Fruit fly (Drosophila melanogaster): ENCODE data around the gene Pli.

The Pli gene

DNA sequence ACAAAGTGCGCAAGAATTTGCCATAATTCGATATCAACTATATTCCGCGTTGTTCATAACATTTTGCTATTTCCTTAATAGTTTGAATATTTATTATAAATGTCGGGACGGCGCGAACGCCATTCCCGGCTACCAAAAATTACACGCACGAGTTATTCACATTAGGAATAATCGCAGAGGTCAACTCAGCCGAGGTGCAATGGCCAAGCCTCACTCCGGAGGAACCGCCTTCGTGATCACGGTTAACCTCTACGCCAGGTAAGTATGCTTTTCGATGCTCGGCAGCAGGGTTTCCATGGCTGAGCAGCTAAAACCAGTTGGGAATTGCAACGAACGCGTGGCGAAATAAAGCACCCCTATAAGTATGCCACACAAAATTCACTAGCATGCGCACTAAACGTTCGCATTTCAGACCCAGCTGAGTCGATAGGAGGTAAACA, 30.5 kb downstream of the Pli start (continued):
- TF ChIP-seq CG8290 (GFP tag; optimal IDR thresholded peaks at IDR 0.05) (peak; percentile 31), CG8290 (tag; optimal IDR thresholded peaks at IDR 0.05) (peak in 1 of 2 experiments; percentile 83), Rfx (GFP tag; IDR thresholded peaks at IDR 0.05) (peak; percentile 82), stwl (tag; optimal IDR thresholded peaks at IDR 0.05) (peak; percentile 46), ap (GFP tag; IDR thresholded peaks at IDR 0.05) (peak; percentile 52), CG2199 (GFP tag; IDR thresholded peaks at IDR 0.05) (peak; percentile 80; the same call in 2 of the 3 replicates), Ets65A (GFP tag) (peak; percentile 90), Atf3 (GFP tag; optimal IDR thresholded peaks at IDR 0.05) (peak; percentile 19), bowl (GFP tag; IDR thresholded peaks at IDR 0.05) (peak; percentile 69), BEAF-32 (GFP tag; optimal IDR thresholded peaks at IDR 0.05) (peak; percentile 12), az2 (GFP tag; optimal IDR thresholded peaks at IDR 0.05) (peak; percentile 39), CG14050 (GFP tag; IDR thresholded peaks at IDR 0.05) (peak; percentile 44; the same call in 2 of the 3 replicates), CG5245 (GFP tag; optimal IDR thresholded peaks at IDR 0.05) (peak; percentile 51), gro (GFP tag; optimal IDR thresholded peaks at IDR 0.05) (peak; percentile 82), Optix (GFP tag; IDR thresholded peaks at IDR 0.05) (peak; percentile 73; the same call in 2 of the 3 replicates), zen2 (GFP tag; IDR thresholded peaks at IDR 0.05; ENCODE audit: partially characterized antibody) (peak; percentile 30; the same call in 1 of the 3 replicates), ac (GFP tag; optimal IDR thresholded peaks at IDR 0.05) (peak; percentile 21), ewg (GFP tag; optimal IDR thresholded peaks at IDR 0.05) (peak; percentile 85), CG15269 (tag; optimal IDR thresholded peaks at IDR 0.05) (peak; percentile 65), CG5953 (GFP tag; IDR thresholded peaks at IDR 0.05) (peak; percentile 72), CG7963 (GFP tag; IDR thresholded peaks at IDR 0.05; ENCODE audit: partially characterized antibody) (peak; percentile 62; the same call in 2 of the 3 replicates), dysf (GFP tag; IDR thresholded peaks at IDR 0.05) (peak; percentile 58; the same call in 2 of the 3 replicates), chif (GFP tag; optimal IDR thresholded peaks at IDR 0.05) (peak; percentile 39 to 64), CG8089 (GFP tag; optimal IDR thresholded peaks at IDR 0.05) (peak; percentile 62), CG11093 (GFP tag; IDR thresholded peaks at IDR 0.05) (peak; percentile 52; the same call in 1 of the 3 replicates), CG3163 (GFP tag; optimal IDR thresholded peaks at IDR 0.05) (peak; percentile 71), sim (GFP tag; IDR thresholded peaks at IDR 0.05) (peak; percentile 80), CG30403 (GFP tag; optimal IDR thresholded peaks at IDR 0.05) (peak; percentile 38), Bdp1 (GFP tag; optimal IDR thresholded peaks at IDR 0.05) (peak; percentile 51), HHEX (GFP tag; optimal IDR thresholded peaks at IDR 0.05) (peak; percentile 60), eyg (GFP tag; optimal IDR thresholded peaks at IDR 0.05) (peak; percentile 44), Atf-2 (GFP tag; optimal IDR thresholded peaks at IDR 0.05) (peak; percentile 47), CG14014 (GFP tag; IDR thresholded peaks at IDR 0.05) (peak; percentile 73; the same call in 1 of the 2 replicates), pfk (GFP tag; optimal IDR thresholded peaks at IDR 0.05) (peak; percentile 13), ttk (GFP tag; IDR thresholded peaks at IDR 0.05) (peak; percentile 50; the same call in 1 of the 2 replicates), CG4707 (GFP tag; optimal IDR thresholded peaks at IDR 0.05) (peak; percentile 20), CG2678 (tag; optimal IDR thresholded peaks at IDR 0.05) (peak; percentile 45), CG32767 (GFP tag; IDR thresholded peaks at IDR 0.05) (peak; percentile 73; the same call in 1 of the 2 replicates), ranshi (GFP tag; IDR thresholded peaks at IDR 0.05) (0 out of 2 replicates have a peak, but pooled peaks have one; percentile 55), CG18764 (GFP tag; optimal IDR thresholded peaks at IDR 0.05) (peak; percentile 7), pros (GFP tag; optimal IDR thresholded peaks at IDR 0.05) (peak; percentile 53), ato (GFP tag; IDR thresholded peaks at IDR 0.05; ENCODE audit: partially characterized antibody) (peak; percentile 73; the same call in 1 of the 2 replicates), CG42726 (GFP tag; IDR thresholded peaks at IDR 0.05; ENCODE audit: partially characterized antibody) (peak; percentile 93), rib (GFP tag; IDR thresholded peaks at IDR 0.05) (peak; percentile 89), phol (tag; optimal IDR thresholded peaks at IDR 0.05) (peak; percentile 32), CG10209 (GFP tag; optimal IDR thresholded peaks at IDR 0.05) (peak; percentile 74), CG6813 (GFP tag; optimal IDR thresholded peaks at IDR 0.05) (peak; percentile 26), CG4360 (GFP tag; IDR thresholded peaks at IDR 0.05) (peak; percentile 64), CG1792 (GFP tag; optimal IDR thresholded peaks at IDR 0.05) (peak; percentile 54), gcm2 (GFP tag; optimal IDR thresholded peaks at IDR 0.05) (peak; percentile 41)

Data from whole organism, embryonic.